Fruit fly (Drosophila melanogaster): ENCODE data around the gene CG11309.

dm6 chr3L:21259257-21259656 lies 45.2 kb downstream of the CG11309 start:
- TF ChIP-seq usp (GFP tag; optimal IDR thresholded peaks at IDR 0.05), result no peak
- TF ChIP-seq EcR (GFP tag; optimal IDR thresholded peaks at IDR 0.05), result peak in 1 of 2 experiments; percentile 62
- no peak for TF ChIP-seq CG8478 (optimal IDR thresholded peaks at IDR 0.05)

Measured in whole organism.